Fruit fly (Drosophila melanogaster): ENCODE results near the gene Appl.

Appl gene

dm6 chrX:610048-610447, 79.7 kb downstream of the Appl start:
- TF ChIP-seq Myc (optimal IDR thresholded peaks at IDR 0.05), result no peak
- TF ChIP-seq insv (optimal IDR thresholded peaks at IDR 0.05), result no peak
- no peak for TF ChIP-seq h (optimal IDR thresholded peaks at IDR 0.05)
- TF ChIP-seq ttk (optimal IDR thresholded peaks at IDR 0.05), result no peak
- no peak for TF ChIP-seq psq (optimal IDR thresholded peaks at IDR 0.05)
- no peak for TF ChIP-seq Sin3A (optimal IDR thresholded peaks at IDR 0.05)

- TF ChIP-seq Myc (optimal IDR thresholded peaks at IDR 0.05) (no peak), h (optimal IDR thresholded peaks at IDR 0.05) (no peak), Sin3A (optimal IDR thresholded peaks at IDR 0.05) (no peak), psq (optimal IDR thresholded peaks at IDR 0.05) (no peak), ttk (optimal IDR thresholded peaks at IDR 0.05) (no peak), insv (optimal IDR thresholded peaks at IDR 0.05) (no peak)
Measured at dm6 chrX:616761-617476, 86.6 kb downstream of the Appl start.

dm6 chrX:617477-617795, 87.1 kb downstream of the Appl start:
- TF ChIP-seq Sin3A (optimal IDR thresholded peaks at IDR 0.05), result no peak
- TF ChIP-seq ttk (optimal IDR thresholded peaks at IDR 0.05), result no peak
- no peak for TF ChIP-seq insv (optimal IDR thresholded peaks at IDR 0.05)
- TF ChIP-seq h (optimal IDR thresholded peaks at IDR 0.05), result no peak

dm6 chrX:618583-618982, 88.3 kb downstream of the Appl start:
- TF ChIP-seq Myc (optimal IDR thresholded peaks at IDR 0.05) (no peak), ttk (optimal IDR thresholded peaks at IDR 0.05) (no peak), insv (optimal IDR thresholded peaks at IDR 0.05) (no peak), h (optimal IDR thresholded peaks at IDR 0.05) (no peak), Sin3A (optimal IDR thresholded peaks at IDR 0.05) (no peak), psq (optimal IDR thresholded peaks at IDR 0.05) (no peak)

- TF ChIP-seq insv (optimal IDR thresholded peaks at IDR 0.05) (no peak), Sin3A (optimal IDR thresholded peaks at IDR 0.05) (no peak), Myc (optimal IDR thresholded peaks at IDR 0.05) (no peak), ttk (optimal IDR thresholded peaks at IDR 0.05) (no peak), h (optimal IDR thresholded peaks at IDR 0.05) (no peak), psq (optimal IDR thresholded peaks at IDR 0.05) (no peak)
Measured at dm6 chrX:619220-620101, 89.2 kb downstream of the Appl start.

- no peak for TF ChIP-seq ttk (optimal IDR thresholded peaks at IDR 0.05)
- no peak for TF ChIP-seq Sin3A (optimal IDR thresholded peaks at IDR 0.05)
- TF ChIP-seq psq (optimal IDR thresholded peaks at IDR 0.05), result no peak
- no peak for TF ChIP-seq insv (optimal IDR thresholded peaks at IDR 0.05)
- TF ChIP-seq Myc (optimal IDR thresholded peaks at IDR 0.05), result no peak
- TF ChIP-seq h (optimal IDR thresholded peaks at IDR 0.05), result no peak
Measured at dm6 chrX:620102-620430, 89.8 kb downstream of the Appl start, which contains the start of gene spdi. TSS of gene spdi (minus strand) at chrX:620195.

dm6 chrX:621132-621555, 90.8 kb downstream of the Appl start, which contains the start of the genes CG13365 and Vsp37A:
TSS of gene CG13365 (minus strand) at chrX:621215.
TSS of gene Vsp37A (plus strand) at chrX:621530.
- no peak for TF ChIP-seq ttk (optimal IDR thresholded peaks at IDR 0.05)
- TF ChIP-seq h (optimal IDR thresholded peaks at IDR 0.05), result no peak

- TF ChIP-seq insv (optimal IDR thresholded peaks at IDR 0.05), result no peak
- TF ChIP-seq Sin3A (optimal IDR thresholded peaks at IDR 0.05), result no peak
- no peak for TF ChIP-seq h (optimal IDR thresholded peaks at IDR 0.05)
- TF ChIP-seq psq (optimal IDR thresholded peaks at IDR 0.05), result no peak
- TF ChIP-seq ttk (optimal IDR thresholded peaks at IDR 0.05), result no peak
- TF ChIP-seq Myc (optimal IDR thresholded peaks at IDR 0.05), result no peak
Measured at dm6 chrX:623357-623756, 93.1 kb downstream of the Appl start, which contains the start of gene CG13369. TSS of gene CG13369 (plus strand) at chrX:623468.

dm6 chrX:625157-625627, 94.9 kb downstream of the Appl start, which contains the start of the genes CG13364 and Hinfp:
TSS of gene CG13364 (minus strand) at chrX:625203.
TSS of gene Hinfp (plus strand) at chrX:625542.
- no peak for TF ChIP-seq psq (optimal IDR thresholded peaks at IDR 0.05)
- TF ChIP-seq Myc (optimal IDR thresholded peaks at IDR 0.05), result no peak
- TF ChIP-seq insv (optimal IDR thresholded peaks at IDR 0.05), result no peak
- no peak for TF ChIP-seq h (optimal IDR thresholded peaks at IDR 0.05)
- no peak for TF ChIP-seq ttk (optimal IDR thresholded peaks at IDR 0.05)
- no peak for TF ChIP-seq Sin3A (optimal IDR thresholded peaks at IDR 0.05)
